Fruit fly (Drosophila melanogaster) whole organism, embryonic: ENCODE data around the gene spel1.

ENCODE experiments used
- CG10979 ChIP-seq: fragments of 200-800 bp; sonication (Bioruptor generic); optimal IDR thresholded peaks from 2 replicates; lab custom pipeline; 2018; ENCODE audit warnings: missing biosample characterization, mild to moderate bottlenecking, missing genetic modification characterization, moderate library complexity
- CG13287 ChIP-seq: fragments of 200-800 bp; sonication (Bioruptor generic); IDR thresholded peaks from 2 replicates; pipeline ENCODE4 v1.3.6; 2022; ENCODE audit warnings: missing biosample characterization, missing genetic modification characterization; ENCODE audit not compliant: partially characterized antibody
- CG14710 ChIP-seq: fragments of 200-800 bp; sonication (Bioruptor generic); optimal IDR thresholded peaks from 3 replicates; lab custom pipeline; 2019; ENCODE audit warnings: missing biosample characterization, mild to moderate bottlenecking, missing genetic modification characterization, moderate library complexity
- CG14965 ChIP-seq: fragments of 200-800 bp; sonication (Bioruptor generic); optimal IDR thresholded peaks from 2 replicates; lab custom pipeline; 2016; ENCODE audit warnings: missing biosample characterization, missing genetic modification characterization, borderline replicate concordance
- CG15514 ChIP-seq: fragments of 200-800 bp; sonication (Bioruptor generic); optimal IDR thresholded peaks from 3 replicates; lab custom pipeline; 2017; ENCODE audit warnings: missing biosample characterization, missing genetic modification characterization, mild to moderate bottlenecking, moderate library complexity, missing genetic modification reagents
- CG17361 ChIP-seq: fragments of 200-800 bp; sonication (Bioruptor generic); IDR thresholded peaks from 3 replicates; pipeline ENCODE4 v1.3.6; 2022; ENCODE audit warnings: missing biosample characterization, missing genetic modification characterization
- CG17385 ChIP-seq: fragments of 200-800 bp; sonication (Bioruptor generic); optimal IDR thresholded peaks from 3 replicates; lab custom pipeline; 2018; ENCODE audit warnings: missing biosample characterization, mild to moderate bottlenecking, missing genetic modification characterization
- CG17612 ChIP-seq: fragments of 200-800 bp; sonication (Bioruptor generic); IDR thresholded peaks from 2 replicates; pipeline ENCODE4 v1.3.6; 2022; ENCODE audit warnings: missing biosample characterization, missing genetic modification characterization
- CG17829 ChIP-seq: fragments of 200-800 bp; optimal IDR thresholded peaks from 2 replicates; lab custom pipeline; 2019; ENCODE audit warnings: missing biosample characterization, mild to moderate bottlenecking, missing genetic modification characterization, moderate library complexity
- CG1792 ChIP-seq: fragments of 200-800 bp; sonication (Bioruptor generic); optimal IDR thresholded peaks from 2 replicates; lab custom pipeline; 2016; ENCODE audit warnings: missing biosample characterization, missing genetic modification characterization
- CG3281 ChIP-seq: fragments of 200-800 bp; sonication (Bioruptor generic); optimal IDR thresholded peaks from 3 replicates; lab custom pipeline; 2017; ENCODE audit warnings: missing biosample characterization, mild to moderate bottlenecking, missing genetic modification characterization
- CG33213 ChIP-seq: fragments of 200-800 bp; sonication (Bioruptor generic); optimal IDR thresholded peaks from 3 replicates; lab custom pipeline; 2016; ENCODE audit warnings: missing biosample characterization, missing genetic modification characterization
- CG3995 ChIP-seq: fragments of 200-800 bp; sonication (Bioruptor generic); optimal IDR thresholded peaks from 3 replicates; lab custom pipeline; 2016; ENCODE audit warnings: missing biosample characterization, missing genetic modification characterization
- CG4424 ChIP-seq: fragments of 200-800 bp; sonication (Bioruptor generic); optimal IDR thresholded peaks from 3 replicates; lab custom pipeline; 2016; ENCODE audit warnings: missing biosample characterization, missing genetic modification characterization
- CG4617 ChIP-seq: fragments of 200-800 bp; sonication (Bioruptor generic); optimal IDR thresholded peaks from 3 replicates; lab custom pipeline; 2016; ENCODE audit warnings: missing biosample characterization, missing genetic modification characterization, borderline replicate concordance
- CG6254 ChIP-seq: fragments of 200-800 bp; sonication (Bioruptor generic); optimal IDR thresholded peaks from 3 replicates; lab custom pipeline; 2017; ENCODE audit warnings: mild to moderate bottlenecking, missing biosample characterization, missing genetic modification reagents, missing genetic modification characterization
- CG8359 ChIP-seq: fragments of 200-800 bp; sonication (Bioruptor generic); optimal IDR thresholded peaks from 2 replicates; lab custom pipeline; 2017; ENCODE audit warnings: missing biosample characterization, mild to moderate bottlenecking, missing genetic modification characterization, borderline replicate concordance
- Chrac-16 ChIP-seq: fragments of 200-800 bp; sonication (Bioruptor generic); optimal IDR thresholded peaks from 3 replicates; lab custom pipeline; 2016; ENCODE audit warnings: missing biosample characterization, missing genetic modification characterization
- CkIIα-i1 ChIP-seq: fragments of 200-800 bp; sonication (Bioruptor generic); IDR thresholded peaks from 2 replicates; pipeline ENCODE4 v1.3.6; 2022; ENCODE audit warnings: missing biosample characterization, missing genetic modification characterization
- CoRest ChIP-seq: fragments of 200-800 bp; sonication (Bioruptor generic); optimal IDR thresholded peaks from 3 replicates; lab custom pipeline; 2018; ENCODE audit warnings: missing biosample characterization, mild to moderate bottlenecking, missing genetic modification characterization, moderate library complexity
- D19A ChIP-seq: fragments of 200-800 bp; optimal IDR thresholded peaks from 3 replicates; lab custom pipeline; 2019; ENCODE audit warnings: missing biosample characterization, mild to moderate bottlenecking, missing genetic modification characterization, moderate library complexity
- Dbx ChIP-seq: fragments of 200-800 bp; sonication (Bioruptor generic); IDR thresholded peaks from 3 replicates; pipeline ENCODE4 v1.3.6; 2022; ENCODE audit warnings: missing biosample characterization, missing genetic modification characterization
- Dek ChIP-seq: fragments of 200-800 bp; sonication (Bioruptor generic); optimal IDR thresholded peaks from 3 replicates; lab custom pipeline; 2019; ENCODE audit warnings: missing biosample characterization, mild to moderate bottlenecking, missing genetic modification characterization, moderate library complexity
- Dll ChIP-seq: fragments of 200-800 bp; sonication (Bioruptor generic); IDR thresholded peaks from 4 replicates; pipeline ENCODE4 v1.3.6; 2022; ENCODE audit warnings: missing biosample characterization, missing genetic modification characterization; ENCODE audit not compliant: partially characterized antibody
- Doc2 ChIP-seq: fragments of 200-800 bp; sonication (Bioruptor generic); IDR thresholded peaks from 2 replicates; pipeline ENCODE4 v1.3.6; 2022; ENCODE audit warnings: missing biosample characterization, missing genetic modification characterization
- Drgx ChIP-seq: fragments of 200-800 bp; sonication (Bioruptor generic); IDR thresholded peaks from 2 replicates; pipeline ENCODE4 v1.3.6; 2022; ENCODE audit warnings: missing biosample characterization, missing genetic modification characterization
- HHEX ChIP-seq: fragments of 200-800 bp; sonication (Bioruptor generic); optimal IDR thresholded peaks from 3 replicates; lab custom pipeline; 2017; ENCODE audit warnings: missing biosample characterization, mild to moderate bottlenecking, missing genetic modification characterization, missing genetic modification reagents
- Lhr ChIP-seq: fragments of 200-800 bp; sonication (Bioruptor generic); optimal IDR thresholded peaks from 3 replicates; lab custom pipeline; 2017; ENCODE audit warnings: mild to moderate bottlenecking, missing biosample characterization, missing genetic modification reagents, missing genetic modification characterization
- MBD-R2 ChIP-seq: fragments of 200-800 bp; sonication (Bioruptor generic); IDR thresholded peaks from 2 replicates; pipeline ENCODE4 v1.3.6; 2022; ENCODE audit warnings: missing biosample characterization, missing genetic modification characterization
- NC2α ChIP-seq: fragments of 200-800 bp; sonication (Bioruptor generic); optimal IDR thresholded peaks from 2 replicates; lab custom pipeline; 2016; ENCODE audit warnings: missing biosample characterization, missing genetic modification characterization
- Poxn ChIP-seq: fragments of 200-800 bp; sonication (Bioruptor generic); IDR thresholded peaks from 2 replicates; pipeline ENCODE4 v1.3.6; 2022; ENCODE audit warnings: missing biosample characterization, missing genetic modification characterization
- Rx ChIP-seq: fragments of 200-800 bp; sonication (Bioruptor generic); IDR thresholded peaks from 2 replicates; pipeline ENCODE4 v1.3.6; 2022; ENCODE audit warnings: missing biosample characterization, missing genetic modification characterization
- TFAM ChIP-seq: fragments of 200-800 bp; sonication (Bioruptor generic); optimal IDR thresholded peaks from 2 replicates; lab custom pipeline; 2017; ENCODE audit warnings: missing biosample characterization, missing genetic modification characterization, inconsistent platforms
- Xrp1 ChIP-seq: fragments of 200-800 bp; sonication (Bioruptor generic); IDR thresholded peaks from 2 replicates; pipeline ENCODE4 v1.3.6; 2022; ENCODE audit warnings: missing biosample characterization, missing genetic modification characterization
- abd-A ChIP-seq: fragments of 200-800 bp; sonication (Bioruptor generic); optimal IDR thresholded peaks from 3 replicates; lab custom pipeline; 2019; ENCODE audit warnings: missing biosample characterization, mild to moderate bottlenecking, missing genetic modification characterization, moderate library complexity
- bsh ChIP-seq, 2 experiments: fragments of 200-800 bp; sonication (Bioruptor generic); optimal IDR thresholded peaks; 2 replicates each; lab custom pipeline; 2017 to 2018; ENCODE audit warnings: mild to moderate bottlenecking in 2 of 2, missing biosample characterization in 2 of 2, missing genetic modification characterization in 2 of 2, moderate library complexity in 1 of 2
- crc ChIP-seq: fragments of 200-800 bp; sonication (Bioruptor generic); optimal IDR thresholded peaks from 2 replicates; lab custom pipeline; 2016; ENCODE audit warnings: missing biosample characterization, missing genetic modification characterization
- cwo ChIP-seq: fragments of 200-800 bp; sonication (Bioruptor generic); optimal IDR thresholded peaks from 3 replicates; lab custom pipeline; 2017; ENCODE audit warnings: missing biosample characterization, missing genetic modification characterization, mild to moderate bottlenecking, moderate library complexity, missing genetic modification reagents
- dan ChIP-seq: fragments of 200-800 bp; sonication (Bioruptor generic); IDR thresholded peaks from 2 replicates; pipeline ENCODE4 v1.3.6; 2022; ENCODE audit warnings: missing biosample characterization, missing genetic modification characterization
- fd102C ChIP-seq: fragments of 200-800 bp; sonication (Bioruptor generic); optimal IDR thresholded peaks from 2 replicates; lab custom pipeline; 2018; ENCODE audit warnings: missing biosample characterization, mild to moderate bottlenecking, missing genetic modification characterization, moderate library complexity
- fd96Cb ChIP-seq: fragments of 200-800 bp; sonication (Bioruptor generic); optimal IDR thresholded peaks from 2 replicates; lab custom pipeline; 2018; ENCODE audit warnings: missing biosample characterization, mild to moderate bottlenecking, missing genetic modification characterization, moderate library complexity
- lbe ChIP-seq: fragments of 200-800 bp; sonication (Bioruptor generic); optimal IDR thresholded peaks from 2 replicates; lab custom pipeline; 2016; ENCODE audit warnings: missing biosample characterization, mild to moderate bottlenecking, missing genetic modification characterization
- lov ChIP-seq, 2 experiments: fragments of 200-800 bp in 1 of 2; fragments of >200 bp in 1 of 2; sonication (Bioruptor generic) in 1 of 2; IDR thresholded peaks in 1 of 2; optimal IDR thresholded peaks in 1 of 2; 2 replicates in 1 of 2; 3 replicates in 1 of 2; pipeline versions ENCODE4 v1.3.6 to Lab custom; 2017 to 2022; ENCODE audit warnings: missing biosample characterization in 1 of 2, missing genetic modification characterization in 1 of 2
- nerfin-1 ChIP-seq: fragments of 200-800 bp; sonication (Bioruptor generic); optimal IDR thresholded peaks from 3 replicates; lab custom pipeline; 2019; ENCODE audit warnings: missing biosample characterization, mild to moderate bottlenecking, missing genetic modification characterization, moderate library complexity
- nmo ChIP-seq: fragments of 200-800 bp; sonication (Bioruptor generic); optimal IDR thresholded peaks from 2 replicates; lab custom pipeline; 2018; ENCODE audit warnings: missing biosample characterization, mild to moderate bottlenecking, missing genetic modification characterization, moderate library complexity
- pb ChIP-seq: fragments of 200-800 bp; sonication (Bioruptor generic); optimal IDR thresholded peaks from 3 replicates; lab custom pipeline; 2016; ENCODE audit warnings: missing biosample characterization, missing genetic modification characterization
- pum ChIP-seq: fragments of 200-800 bp; sonication (Bioruptor generic); optimal IDR thresholded peaks from 2 replicates; lab custom pipeline; 2016; ENCODE audit warnings: missing biosample characterization, missing genetic modification characterization
- sug ChIP-seq: fragments of 200-800 bp; optimal IDR thresholded peaks from 2 replicates; lab custom pipeline; 2019; ENCODE audit warnings: missing biosample characterization, mild to moderate bottlenecking, missing genetic modification characterization, moderate library complexity
- wek ChIP-seq: fragments of 200-800 bp; sonication (Bioruptor generic); optimal IDR thresholded peaks from 3 replicates; lab custom pipeline; 2018; ENCODE audit warnings: missing biosample characterization, mild to moderate bottlenecking, missing genetic modification characterization, moderate library complexity
- zfh1 ChIP-seq: fragments of 200-800 bp; sonication (Bioruptor generic); IDR thresholded peaks from 3 replicates; pipeline ENCODE4 v1.3.6; 2022; ENCODE audit warnings: missing biosample characterization, missing genetic modification characterization

The spel1 gene

dm6 chr2L:14386522-14386921 is 24.7 kb downstream of the spel1 start (continued):
- TF ChIP-seq Chrac-16 (GFP tag; lab: Kevin White, UChicago): no peak
- no peak for TF ChIP-seq MBD-R2 (GFP tag; lab: Robert Waterston, UW)
- no peak for TF ChIP-seq Lhr (GFP tag; lab: Kevin White, UChicago)
- no peak for TF ChIP-seq lov (optimal IDR thresholded peaks at IDR 0.05; lab: Kevin White, UChicago)
- no peak for TF ChIP-seq lov (GFP tag; IDR thresholded peaks at IDR 0.05; lab: Robert Waterston, UW)
- TF ChIP-seq dan (GFP tag; lab: Robert Waterston, UW): 0 out of 2 replicates have a peak, but pooled peaks have one; percentile 16
- no peak for TF ChIP-seq CG17612 (GFP tag; lab: Robert Waterston, UW)
- TF ChIP-seq CG14710: peak; percentile 36
- TF ChIP-seq HHEX (GFP tag; lab: Kevin White, UChicago): no peak
- peak; percentile 8 for TF ChIP-seq CG6254
- TF ChIP-seq CG17829 (tag; lab: Kevin White, UChicago): peak; percentile 18
- no peak for TF ChIP-seq CkIIα-i1 (GFP tag; lab: Robert Waterston, UW)
- no peak for TF ChIP-seq fd102C (GFP tag; lab: Kevin White, UChicago)
- TF ChIP-seq Poxn (GFP tag; lab: Robert Waterston, UW): no peak
- TF ChIP-seq CG4424: peak; percentile 21
- no peak for TF ChIP-seq TFAM (GFP tag; lab: Kevin White, UChicago)
- TF ChIP-seq Dek (tag; lab: Kevin White, UChicago): no peak
- no peak for TF ChIP-seq NC2α (GFP tag; lab: Kevin White, UChicago)
- TF ChIP-seq CoRest (tag; lab: Kevin White, UChicago): no peak
- TF ChIP-seq lbe: peak; percentile 93
- no peak for TF ChIP-seq CG8359 (GFP tag; lab: Kevin White, UChicago)
- no peak for TF ChIP-seq Dll (GFP tag; lab: Robert Waterston, UW)
- no peak for TF ChIP-seq nerfin-1 (tag; lab: Kevin White, UChicago)
- TF ChIP-seq zfh1: peak; percentile 48; the same call in 2 of the 3 replicates
- no peak for TF ChIP-seq CG14965 (GFP tag; lab: Kevin White, UChicago)
- TF ChIP-seq CG3995 (GFP tag; lab: Kevin White, UChicago): no peak
- TF ChIP-seq pb (GFP tag; lab: Kevin White, UChicago): no peak
- TF ChIP-seq wek (GFP tag; lab: Kevin White, UChicago): no peak
- no peak for TF ChIP-seq D19A (tag; lab: Kevin White, UChicago)
- peak; percentile 14 for TF ChIP-seq fd96Cb (tag; lab: Kevin White, UChicago)
- TF ChIP-seq CG17361 (GFP tag; lab: Robert Waterston, UW): peak; percentile 21; the same call in 1 of the 3 replicates
- no peak for TF ChIP-seq crc (GFP tag; lab: Kevin White, UChicago)
- peak; percentile 20 for TF ChIP-seq nmo
- TF ChIP-seq Rx (GFP tag; lab: Robert Waterston, UW): no peak
- no peak for TF ChIP-seq abd-A (tag; lab: Kevin White, UChicago)
- TF ChIP-seq Drgx (GFP tag; lab: Robert Waterston, UW): peak; percentile 79
- TF ChIP-seq CG3281 (GFP tag; lab: Kevin White, UChicago): no peak
- no peak for TF ChIP-seq CG33213 (GFP tag; lab: Kevin White, UChicago)
- TF ChIP-seq CG13287: no peak
- TF ChIP-seq CG17385 (GFP tag; lab: Kevin White, UChicago): no peak
- peak; percentile 38 to 81 for TF ChIP-seq bsh (GFP tag; optimal IDR thresholded peaks at IDR 0.05; lab: Kevin White, UChicago)
- no peak for TF ChIP-seq sug (tag; lab: Kevin White, UChicago)
- TF ChIP-seq CG15514 (GFP tag; lab: Kevin White, UChicago): no peak
- no peak for TF ChIP-seq cwo
- no peak for TF ChIP-seq CG4617 (GFP tag; lab: Kevin White, UChicago)
- peak; percentile 43 for TF ChIP-seq CG10979 (tag; lab: Kevin White, UChicago)
- TF ChIP-seq pum: peak; percentile 16
- no peak for TF ChIP-seq Doc2 (GFP tag; lab: Robert Waterston, UW)
- TF ChIP-seq Xrp1: peak; percentile 56; the same call in 1 of the 2 replicates
- no peak for TF ChIP-seq Dbx
- no peak for TF ChIP-seq CG1792 (GFP tag; lab: Kevin White, UChicago)
